Fruit fly (Drosophila melanogaster) whole organism, embryonic: ENCODE measurements around the gene CG33932.

Experiments used
- Awh ChIP-seq: fragments of 200-800 bp; sonication (Bioruptor generic); IDR thresholded peaks from 2 replicates; pipeline ENCODE4, ENCODE4 v1.3.6; 2022; ENCODE audit warnings: missing biosample characterization, missing genetic modification characterization
- Blimp-1 ChIP-seq: fragments of 200-800 bp; sonication (Bioruptor generic); optimal IDR thresholded peaks from 3 replicates; lab custom pipeline; 2018; ENCODE audit warnings: missing biosample characterization, missing genetic modification characterization, mild to moderate bottlenecking, moderate library complexity, missing genetic modification reagents
- CG10209 ChIP-seq: fragments of 200-800 bp; sonication (Bioruptor generic); optimal IDR thresholded peaks from 3 replicates; lab custom pipeline; 2017; ENCODE audit warnings: missing biosample characterization, mild to moderate bottlenecking, missing genetic modification characterization, missing genetic modification reagents
- CG10267 ChIP-seq: fragments of 200-800 bp; sonication (Bioruptor generic); optimal IDR thresholded peaks from 2 replicates; lab custom pipeline; 2018; ENCODE audit warnings: missing biosample characterization, mild to moderate bottlenecking, missing genetic modification characterization, moderate library complexity
- CG10979 ChIP-seq: fragments of 200-800 bp; sonication (Bioruptor generic); optimal IDR thresholded peaks from 2 replicates; lab custom pipeline; 2018; ENCODE audit warnings: missing biosample characterization, mild to moderate bottlenecking, missing genetic modification characterization, moderate library complexity
- CG11504 ChIP-seq: fragments of 200-800 bp; sonication (Bioruptor generic); optimal IDR thresholded peaks from 3 replicates; lab custom pipeline; 2019; ENCODE audit warnings: missing biosample characterization, mild to moderate bottlenecking, missing genetic modification characterization, moderate library complexity
- CG11695 ChIP-seq: fragments of 200-800 bp; sonication (Bioruptor generic); IDR thresholded peaks from 3 replicates; pipeline ENCODE4 v1.3.6; 2022; ENCODE audit warnings: missing biosample characterization, missing genetic modification characterization
- CG11723 ChIP-seq: fragments of 200-800 bp; sonication (Bioruptor generic); optimal IDR thresholded peaks from 2 replicates; lab custom pipeline; 2017; ENCODE audit warnings: missing biosample characterization, mild to moderate bottlenecking, missing genetic modification characterization
- CG12391 ChIP-seq: fragments of 200-800 bp; sonication (Bioruptor generic); optimal IDR thresholded peaks from 3 replicates; lab custom pipeline; 2018; ENCODE audit warnings: missing biosample characterization, mild to moderate bottlenecking, missing genetic modification characterization, moderate library complexity
- CG12744 ChIP-seq: fragments of 200-800 bp; sonication (Bioruptor generic); optimal IDR thresholded peaks from 2 replicates; lab custom pipeline; 2016; ENCODE audit warnings: missing biosample characterization, missing genetic modification characterization
- CG1603 ChIP-seq: fragments of 200-800 bp; sonication (Bioruptor generic); optimal IDR thresholded peaks from 2 replicates; lab custom pipeline; 2019; ENCODE audit warnings: missing biosample characterization, mild to moderate bottlenecking, missing genetic modification characterization, moderate library complexity
- CG16815 ChIP-seq: fragments of 200-800 bp; sonication (Bioruptor generic); optimal IDR thresholded peaks from 3 replicates; lab custom pipeline; 2017; ENCODE audit warnings: missing biosample characterization, mild to moderate bottlenecking, missing genetic modification characterization
- CG17361 ChIP-seq: fragments of 200-800 bp; sonication (Bioruptor generic); IDR thresholded peaks from 3 replicates; pipeline ENCODE4 v1.3.6; 2022; ENCODE audit warnings: missing biosample characterization, missing genetic modification characterization
- CG2712 ChIP-seq: fragments of 200-800 bp; optimal IDR thresholded peaks from 3 replicates; lab custom pipeline; 2019; ENCODE audit warnings: missing biosample characterization, mild to moderate bottlenecking, missing genetic modification characterization, moderate library complexity
- CG30403 ChIP-seq: fragments of 200-800 bp; sonication (Bioruptor generic); optimal IDR thresholded peaks from 3 replicates; lab custom pipeline; 2016; ENCODE audit warnings: missing biosample characterization, missing genetic modification characterization
- CG4820 ChIP-seq: fragments of 200-800 bp; sonication (Bioruptor generic); optimal IDR thresholded peaks from 3 replicates; lab custom pipeline; 2016; ENCODE audit warnings: missing biosample characterization, missing genetic modification characterization
- CG6689 ChIP-seq: fragments of 200-800 bp; sonication (Bioruptor generic); IDR thresholded peaks from 2 replicates; pipeline ENCODE4 v1.3.6; 2022; ENCODE audit warnings: missing biosample characterization, missing genetic modification characterization
- CG7839 ChIP-seq: fragments of 200-800 bp; sonication (Bioruptor generic); optimal IDR thresholded peaks from 3 replicates; lab custom pipeline; 2018; ENCODE audit warnings: missing biosample characterization, mild to moderate bottlenecking, missing genetic modification characterization, moderate library complexity
- CG8924 ChIP-seq: fragments of 200-800 bp; optimal IDR thresholded peaks from 3 replicates; lab custom pipeline; 2019; ENCODE audit warnings: missing biosample characterization, mild to moderate bottlenecking, missing genetic modification characterization, moderate library complexity
- D19A ChIP-seq: fragments of 200-800 bp; optimal IDR thresholded peaks from 3 replicates; lab custom pipeline; 2019; ENCODE audit warnings: missing biosample characterization, mild to moderate bottlenecking, missing genetic modification characterization, moderate library complexity
- D19B ChIP-seq: fragments of 200-800 bp; sonication (Bioruptor generic); optimal IDR thresholded peaks from 2 replicates; lab custom pipeline; 2017; ENCODE audit warnings: missing biosample characterization, mild to moderate bottlenecking, missing genetic modification characterization
- H2.0 ChIP-seq: fragments of 200-800 bp; sonication (Bioruptor generic); IDR thresholded peaks from 2 replicates; pipeline ENCODE4 v1.3.6; 2022; ENCODE audit warnings: missing biosample characterization, missing genetic modification characterization
- Hr3 ChIP-seq: fragments of 200-800 bp; sonication (Bioruptor generic); optimal IDR thresholded peaks from 3 replicates; lab custom pipeline; 2016; ENCODE audit warnings: missing biosample characterization, missing genetic modification characterization
- Hsf ChIP-seq: fragments of 200-800 bp; sonication (Bioruptor generic); optimal IDR thresholded peaks from 3 replicates; lab custom pipeline; 2016; ENCODE audit warnings: missing biosample characterization, missing genetic modification characterization
- Med ChIP-seq: fragments of 200-800 bp; sonication (Bioruptor generic); peaks from one replicate; lab custom pipeline; 2016; ENCODE audit warnings: missing biosample characterization, missing genetic modification characterization, mild to moderate bottlenecking, inconsistent platforms, moderate library complexity
- Oli ChIP-seq: fragments of 200-800 bp; sonication (Bioruptor generic); optimal IDR thresholded peaks from 2 replicates; lab custom pipeline; 2018; ENCODE audit warnings: missing biosample characterization, mild to moderate bottlenecking, missing genetic modification characterization, moderate library complexity
- Side ChIP-seq: fragments of 200-800 bp; sonication (Bioruptor generic); optimal IDR thresholded peaks from 2 replicates; lab custom pipeline; 2016; ENCODE audit warnings: missing biosample characterization, missing genetic modification characterization
- Taf1 ChIP-seq: fragments of 200-800 bp; sonication (Bioruptor generic); IDR thresholded peaks from 2 replicates; pipeline ENCODE4 v1.3.6; 2022; ENCODE audit warnings: missing biosample characterization, missing genetic modification characterization
- Xbp1 ChIP-seq: fragments of 200-800 bp; sonication (Bioruptor generic); optimal IDR thresholded peaks from 3 replicates; lab custom pipeline; 2016; ENCODE audit warnings: missing biosample characterization, mild to moderate bottlenecking, missing genetic modification characterization
- Xrp1 ChIP-seq: fragments of 200-800 bp; sonication (Bioruptor generic); IDR thresholded peaks from 2 replicates; pipeline ENCODE4 v1.3.6; 2022; ENCODE audit warnings: missing biosample characterization, missing genetic modification characterization
- ara ChIP-seq: fragments of 200-800 bp; sonication (Bioruptor generic); IDR thresholded peaks from 2 replicates; pipeline ENCODE4 v1.3.6; 2022; ENCODE audit warnings: missing biosample characterization, missing genetic modification characterization
- bsh ChIP-seq, 2 experiments: fragments of 200-800 bp; sonication (Bioruptor generic); optimal IDR thresholded peaks; 2 replicates each; lab custom pipeline; 2017 to 2018; ENCODE audit warnings: mild to moderate bottlenecking in 2 of 2, missing biosample characterization in 2 of 2, missing genetic modification characterization in 2 of 2, moderate library complexity in 1 of 2
- chn ChIP-seq: fragments of 200-800 bp; sonication (Bioruptor generic); optimal IDR thresholded peaks from 2 replicates; lab custom pipeline; 2016; ENCODE audit warnings: missing biosample characterization, missing genetic modification characterization
- croc ChIP-seq: fragments of 200-800 bp; sonication (Bioruptor generic); conservative IDR thresholded peaks from 3 replicates; pipeline ENCODE4 v1.3.6; 2022; ENCODE audit warnings: missing biosample characterization, missing genetic modification characterization
- dpn ChIP-seq, 2 experiments: fragments of 200-800 bp; sonication (Bioruptor generic); optimal IDR thresholded peaks; 3 replicates each; lab custom pipeline; 2016; ENCODE audit warnings: missing biosample characterization in 2 of 2, missing genetic modification characterization in 2 of 2
- dysf ChIP-seq: fragments of 200-800 bp; sonication (Bioruptor generic); IDR thresholded peaks from 3 replicates; pipeline ENCODE4 v1.3.6; 2022; ENCODE audit warnings: missing biosample characterization, missing genetic modification characterization
- gem ChIP-seq: fragments of 200-800 bp; sonication (Bioruptor generic); optimal IDR thresholded peaks from 2 replicates; lab custom pipeline; 2019; ENCODE audit warnings: missing biosample characterization, mild to moderate bottlenecking, missing genetic modification characterization, moderate library complexity
- grau ChIP-seq: fragments of 200-800 bp; optimal IDR thresholded peaks from 3 replicates; lab custom pipeline; 2019; ENCODE audit warnings: missing biosample characterization, mild to moderate bottlenecking, missing genetic modification characterization, moderate library complexity
- jumu ChIP-seq: fragments of 200-800 bp; sonication (Bioruptor generic); optimal IDR thresholded peaks from 3 replicates; lab custom pipeline; 2016; ENCODE audit warnings: missing biosample characterization, missing genetic modification characterization
- lilli ChIP-seq: fragments of 200-800 bp; sonication (Bioruptor generic); optimal IDR thresholded peaks from 3 replicates; lab custom pipeline; 2016; ENCODE audit warnings: missing biosample characterization, missing genetic modification characterization
- lola ChIP-seq, 3 experiments: fragments of >200 bp in 2 of 3; fragments of 200-800 bp in 1 of 3; sonication (Bioruptor generic) in 1 of 3; optimal IDR thresholded peaks; 2 replicates each; lab custom pipeline; 2017 to 2019; ENCODE audit warnings: missing biosample characterization in 3 of 3, missing genetic modification characterization in 3 of 3, mild to moderate bottlenecking in 1 of 3, moderate library complexity in 1 of 3
- mam ChIP-seq: fragments of 200-800 bp; sonication (Bioruptor generic); optimal IDR thresholded peaks from 3 replicates; lab custom pipeline; 2016; ENCODE audit warnings: missing biosample characterization, missing genetic modification characterization
- phol ChIP-seq: fragments of 200-800 bp; sonication (Bioruptor generic); optimal IDR thresholded peaks from 3 replicates; lab custom pipeline; 2018; ENCODE audit warnings: missing biosample characterization, mild to moderate bottlenecking, missing genetic modification characterization, moderate library complexity
- row ChIP-seq: fragments of 200-800 bp; sonication (Bioruptor generic); IDR thresholded peaks from 3 replicates; pipeline ENCODE4 v1.3.6; 2022; ENCODE audit warnings: missing biosample characterization, missing genetic modification characterization
- sc ChIP-seq, 3 experiments: fragments of >200 bp in 2 of 3; fragments of 200-800 bp in 1 of 3; sonication (Bioruptor generic) in 1 of 3; optimal IDR thresholded peaks; 2 replicates in 2 of 3; 3 replicates in 1 of 3; lab custom pipeline; 2017; ENCODE audit warnings: mild to moderate bottlenecking in 1 of 3, missing biosample characterization in 1 of 3, missing genetic modification characterization in 1 of 3, missing genetic modification reagents in 1 of 3
- sens ChIP-seq: fragments of 200-800 bp; sonication (Bioruptor generic); peaks from one replicate; lab custom pipeline; 2016; ENCODE audit warnings: missing biosample characterization, missing genetic modification characterization
- sisA ChIP-seq: fragments of 200-800 bp; sonication (Bioruptor generic); IDR thresholded peaks from 2 replicates; pipeline ENCODE4 v1.3.6; 2022; ENCODE audit warnings: missing biosample characterization, missing genetic modification characterization
- stwl ChIP-seq: fragments of 200-800 bp; sonication (Bioruptor generic); optimal IDR thresholded peaks from 3 replicates; lab custom pipeline; 2018; ENCODE audit warnings: missing biosample characterization, mild to moderate bottlenecking, missing genetic modification characterization, moderate library complexity
- unpg ChIP-seq: fragments of 200-800 bp; sonication (Bioruptor generic); optimal IDR thresholded peaks from 3 replicates; lab custom pipeline; 2018; ENCODE audit warnings: missing biosample characterization, mild to moderate bottlenecking, missing genetic modification characterization, moderate library complexity

CG33932 gene

dm6 chrX:19784875-19785274 is 40.6 kb downstream of the CG33932 start (continued):
- TF ChIP-seq gem (tag; lab: Kevin White, UChicago) (peak; percentile 63), Xbp1 (GFP tag; lab: Kevin White, UChicago) (peak; percentile 17), grau (tag; lab: Kevin White, UChicago) (peak; percentile 22), mam (GFP tag; lab: Kevin White, UChicago) (peak; percentile 29), Hsf (GFP tag; lab: Kevin White, UChicago) (peak; percentile 10), CG10267 (tag; lab: Kevin White, UChicago) (peak; percentile 24), CG6689 (GFP tag; lab: Robert Waterston, UW) (peak; percentile 32; the same call in 1 of the 2 replicates), lilli (GFP tag; lab: Kevin White, UChicago) (peak; percentile 18), sc (optimal IDR thresholded peaks at IDR 0.05; lab: Kevin White, UChicago) (no peak), sc (GFP tag; optimal IDR thresholded peaks at IDR 0.05; lab: Kevin White, UChicago) (peak; percentile 11), CG8924 (no peak), Side (peak; percentile 1), CG4820 (GFP tag; lab: Kevin White, UChicago) (peak; percentile 1), Xrp1 (GFP tag; lab: Robert Waterston, UW) (peak; percentile 71), bsh (GFP tag; optimal IDR thresholded peaks at IDR 0.05; lab: Kevin White, UChicago) (peak in 1 of 2 experiments; percentile 46), sisA (GFP tag; lab: Robert Waterston, UW) (peak; percentile 19; the same call in 1 of the 2 replicates), jumu (GFP tag; lab: Kevin White, UChicago) (peak; percentile 7), sens (GFP tag; lab: Kevin White, UChicago) (peak; percentile 93), lola (GFP tag; optimal IDR thresholded peaks at IDR 0.05; lab: Kevin White, UChicago) (peak in 1 of 3 experiments; percentile 39), Blimp-1 (GFP tag; lab: Kevin White, UChicago) (peak; percentile 34), dpn (GFP tag; optimal IDR thresholded peaks at IDR 0.05; lab: Kevin White, UChicago) (peak in 1 of 2 experiments; percentile 26), D19A (tag; lab: Kevin White, UChicago) (peak; percentile 12), unpg (GFP tag; lab: Kevin White, UChicago) (peak; percentile 35), CG10979 (tag; lab: Kevin White, UChicago) (peak; percentile 45), row (GFP tag; lab: Robert Waterston, UW) (peak; percentile 56; the same call in 2 of the 3 replicates), D19B (GFP tag; lab: Kevin White, UChicago) (peak; percentile 72), CG12744 (no peak), dysf (GFP tag; lab: Robert Waterston, UW) (peak; percentile 26; the same call in 1 of the 3 replicates), CG30403 (peak; percentile 31), phol (tag; lab: Kevin White, UChicago) (peak; percentile 34), Oli (tag; lab: Kevin White, UChicago) (peak; percentile 27), CG11695 (no peak), croc (GFP tag; lab: Robert Waterston, UW) (peak; percentile 20; the same call in 1 of the 3 replicates), CG16815 (GFP tag; lab: Kevin White, UChicago) (peak; percentile 28), CG2712 (tag; lab: Kevin White, UChicago) (peak; percentile 63), Taf1 (GFP tag; lab: Robert Waterston, UW) (no peak), H2.0 (GFP tag; lab: Robert Waterston, UW) (peak; percentile 29; the same call in 1 of the 2 replicates), CG12391 (peak; percentile 42), stwl (no peak), CG11723 (GFP tag; lab: Kevin White, UChicago) (no peak), CG1603 (tag; lab: Kevin White, UChicago) (peak; percentile 39), Awh (0 out of 2 replicates have a peak, but pooled peaks have one; percentile 8), Hr3 (GFP tag; lab: Kevin White, UChicago) (peak; percentile 19), ara (GFP tag; lab: Robert Waterston, UW) (peak; percentile 36; the same call in 1 of the 2 replicates), CG11504 (peak; percentile 56), CG7839 (tag; lab: Kevin White, UChicago) (peak; percentile 55), Med (peak; percentile 73), CG10209 (no peak), CG17361 (0 out of 3 replicates have a peak, but pooled peaks have one; percentile 31), chn (GFP tag; lab: Kevin White, UChicago) (peak; percentile 2)
